Fruit fly (Drosophila melanogaster) whole organism, embryonic: ENCODE data around the gene Tnpo.

Experiments used
- Blimp-1 ChIP-seq: fragments of 200-800 bp; sonication (Bioruptor generic); optimal IDR thresholded peaks from 3 replicates; lab custom pipeline; 2018; ENCODE audit warnings: missing biosample characterization, missing genetic modification characterization, mild to moderate bottlenecking, moderate library complexity, missing genetic modification reagents
- BtbVII ChIP-seq: fragments of 200-800 bp; sonication (Bioruptor generic); optimal IDR thresholded peaks from 3 replicates; lab custom pipeline; 2017; ENCODE audit warnings: missing biosample characterization, mild to moderate bottlenecking, missing genetic modification characterization
- CG10274 ChIP-seq: fragments of 200-800 bp; sonication (Bioruptor generic); optimal IDR thresholded peaks from 3 replicates; lab custom pipeline; 2017; ENCODE audit warnings: missing biosample characterization, mild to moderate bottlenecking, missing genetic modification characterization
- CG10462 ChIP-seq: fragments of 200-800 bp; sonication (Bioruptor generic); optimal IDR thresholded peaks from 2 replicates; lab custom pipeline; 2016; ENCODE audit warnings: missing biosample characterization, missing genetic modification characterization
- CG12299 ChIP-seq: fragments of 200-800 bp; sonication (Bioruptor generic); optimal IDR thresholded peaks from 2 replicates; lab custom pipeline; 2018; ENCODE audit warnings: missing biosample characterization, mild to moderate bottlenecking, missing genetic modification characterization
- CG15696 ChIP-seq: fragments of 200-800 bp; sonication (Bioruptor generic); optimal IDR thresholded peaks from 2 replicates; lab custom pipeline; 2019; ENCODE audit warnings: missing biosample characterization, mild to moderate bottlenecking, missing genetic modification characterization, moderate library complexity
- CG1602 ChIP-seq: fragments of 200-800 bp; sonication (Bioruptor generic); optimal IDR thresholded peaks from 3 replicates; lab custom pipeline; 2016; ENCODE audit warnings: missing biosample characterization, missing genetic modification characterization
- CG32772 ChIP-seq: fragments of 200-800 bp; sonication (Bioruptor generic); IDR thresholded peaks from 2 replicates; pipeline ENCODE4 v1.3.6; 2022; ENCODE audit warnings: missing biosample characterization, missing genetic modification characterization
- CG4328 ChIP-seq: fragments of 200-800 bp; sonication (Bioruptor generic); optimal IDR thresholded peaks from 3 replicates; lab custom pipeline; 2017; ENCODE audit warnings: missing biosample characterization, missing genetic modification reagents, missing genetic modification characterization
- CG9609 ChIP-seq: fragments of 200-800 bp; sonication (Bioruptor generic); optimal IDR thresholded peaks from 3 replicates; lab custom pipeline; 2016; ENCODE audit warnings: missing biosample characterization, missing genetic modification characterization
- D19A ChIP-seq: fragments of 200-800 bp; optimal IDR thresholded peaks from 3 replicates; lab custom pipeline; 2019; ENCODE audit warnings: missing biosample characterization, mild to moderate bottlenecking, missing genetic modification characterization, moderate library complexity
- Dp ChIP-seq: fragments of 200-800 bp; sonication (Bioruptor generic); optimal IDR thresholded peaks from 2 replicates; lab custom pipeline; 2018; ENCODE audit warnings: missing biosample characterization, mild to moderate bottlenecking, missing genetic modification characterization, moderate library complexity
- Drgx ChIP-seq: fragments of 200-800 bp; sonication (Bioruptor generic); IDR thresholded peaks from 2 replicates; pipeline ENCODE4 v1.3.6; 2022; ENCODE audit warnings: missing biosample characterization, missing genetic modification characterization
- HmgZ ChIP-seq: fragments of 200-800 bp; sonication (Bioruptor generic); optimal IDR thresholded peaks from 2 replicates; lab custom pipeline; 2018; ENCODE audit warnings: missing biosample characterization, mild to moderate bottlenecking, missing genetic modification characterization
- Sry-β ChIP-seq: fragments of 200-800 bp; sonication (Bioruptor generic); optimal IDR thresholded peaks from 2 replicates; lab custom pipeline; 2018; ENCODE audit warnings: missing biosample characterization, mild to moderate bottlenecking, missing genetic modification characterization, moderate library complexity
- Usf ChIP-seq: fragments of 200-800 bp; sonication (Bioruptor generic); optimal IDR thresholded peaks from 2 replicates; lab custom pipeline; 2017; ENCODE audit warnings: missing genotype, missing biosample characterization, missing genetic modification characterization
- br ChIP-seq: fragments of >200 bp; optimal IDR thresholded peaks from 2 replicates; lab custom pipeline; 2017
- cg ChIP-seq: fragments of 200-800 bp; sonication (Bioruptor generic); optimal IDR thresholded peaks from 3 replicates; lab custom pipeline; 2019; ENCODE audit warnings: missing biosample characterization, mild to moderate bottlenecking, missing genetic modification characterization, moderate library complexity
- chinmo ChIP-seq: fragments of 200-800 bp; sonication (Bioruptor generic); IDR thresholded peaks from 4 replicates; pipeline ENCODE4 v1.3.6; 2022; ENCODE audit warnings: missing biosample characterization, missing genetic modification characterization; ENCODE audit not compliant: partially characterized antibody
- corto ChIP-seq: fragments of 200-800 bp; sonication (Bioruptor generic); optimal IDR thresholded peaks from 2 replicates; lab custom pipeline; 2016; ENCODE audit warnings: missing biosample characterization, mild to moderate bottlenecking, missing genetic modification characterization, moderate library complexity
- dimm ChIP-seq: fragments of 200-800 bp; sonication (Bioruptor generic); IDR thresholded peaks from 2 replicates; pipeline ENCODE4 v1.3.6; 2022; ENCODE audit warnings: missing biosample characterization, missing genetic modification characterization
- dpn ChIP-seq, 2 experiments: fragments of 200-800 bp; sonication (Bioruptor generic); optimal IDR thresholded peaks; 3 replicates each; lab custom pipeline; 2016; ENCODE audit warnings: missing biosample characterization in 2 of 2, missing genetic modification characterization in 2 of 2
- fd102C ChIP-seq: fragments of 200-800 bp; sonication (Bioruptor generic); optimal IDR thresholded peaks from 2 replicates; lab custom pipeline; 2018; ENCODE audit warnings: missing biosample characterization, mild to moderate bottlenecking, missing genetic modification characterization, moderate library complexity
- gce ChIP-seq: fragments of 200-800 bp; sonication (Bioruptor generic); IDR thresholded peaks from 3 replicates; pipeline ENCODE4 v1.3.6; 2022; ENCODE audit warnings: missing biosample characterization, missing genetic modification characterization
- gem ChIP-seq: fragments of 200-800 bp; sonication (Bioruptor generic); optimal IDR thresholded peaks from 2 replicates; lab custom pipeline; 2019; ENCODE audit warnings: missing biosample characterization, mild to moderate bottlenecking, missing genetic modification characterization, moderate library complexity
- ind ChIP-seq: fragments of 200-800 bp; sonication (Bioruptor generic); optimal IDR thresholded peaks from 3 replicates; lab custom pipeline; 2016; ENCODE audit warnings: missing biosample characterization, missing genetic modification characterization
- jigr1 ChIP-seq: fragments of 200-800 bp; sonication (Bioruptor generic); IDR thresholded peaks from 3 replicates; pipeline ENCODE4 v1.3.6; 2022; ENCODE audit warnings: missing biosample characterization, missing genetic modification characterization

Gene Tnpo

dm6 chr3L:6239968-6240367 is 46.7 kb downstream of the Tnpo start, which contains the start of gene CG10226:
TSS of gene CG10226 (minus strand) at chr3L:6240068.
- TF ChIP-seq CG15696 (tag; lab: Kevin White, UChicago): no peak
- TF ChIP-seq CG1602 (GFP tag; lab: Kevin White, UChicago): no peak

dm6 chr3L:6245646-6246045 is 52.4 kb downstream of the Tnpo start, which contains the start of gene Mdr65:
TSS of gene Mdr65 (minus strand) at chr3L:6245746.
- TF ChIP-seq Sry-β (GFP tag; lab: Kevin White, UChicago) (no peak), CG10274 (no peak), CG12299 (no peak), br (lab: Kevin White, UChicago) (no peak), Usf (GFP tag; lab: Kevin White, UChicago) (no peak), ind (GFP tag; lab: Kevin White, UChicago) (no peak), gce (GFP tag; lab: Robert Waterston, UW) (no peak), BtbVII (GFP tag; lab: Kevin White, UChicago) (no peak), HmgZ (no peak), gem (tag; lab: Kevin White, UChicago) (no peak), CG10462 (no peak), Dp (GFP tag; lab: Kevin White, UChicago) (no peak), dpn (GFP tag; optimal IDR thresholded peaks at IDR 0.05; lab: Kevin White, UChicago) (no peak), fd102C (GFP tag; lab: Kevin White, UChicago) (no peak), CG9609 (GFP tag; lab: Kevin White, UChicago) (no peak), CG4328 (GFP tag; lab: Kevin White, UChicago) (no peak), CG32772 (no peak), jigr1 (GFP tag; lab: Robert Waterston, UW) (no peak), Blimp-1 (GFP tag; lab: Kevin White, UChicago) (no peak)

DNA sequence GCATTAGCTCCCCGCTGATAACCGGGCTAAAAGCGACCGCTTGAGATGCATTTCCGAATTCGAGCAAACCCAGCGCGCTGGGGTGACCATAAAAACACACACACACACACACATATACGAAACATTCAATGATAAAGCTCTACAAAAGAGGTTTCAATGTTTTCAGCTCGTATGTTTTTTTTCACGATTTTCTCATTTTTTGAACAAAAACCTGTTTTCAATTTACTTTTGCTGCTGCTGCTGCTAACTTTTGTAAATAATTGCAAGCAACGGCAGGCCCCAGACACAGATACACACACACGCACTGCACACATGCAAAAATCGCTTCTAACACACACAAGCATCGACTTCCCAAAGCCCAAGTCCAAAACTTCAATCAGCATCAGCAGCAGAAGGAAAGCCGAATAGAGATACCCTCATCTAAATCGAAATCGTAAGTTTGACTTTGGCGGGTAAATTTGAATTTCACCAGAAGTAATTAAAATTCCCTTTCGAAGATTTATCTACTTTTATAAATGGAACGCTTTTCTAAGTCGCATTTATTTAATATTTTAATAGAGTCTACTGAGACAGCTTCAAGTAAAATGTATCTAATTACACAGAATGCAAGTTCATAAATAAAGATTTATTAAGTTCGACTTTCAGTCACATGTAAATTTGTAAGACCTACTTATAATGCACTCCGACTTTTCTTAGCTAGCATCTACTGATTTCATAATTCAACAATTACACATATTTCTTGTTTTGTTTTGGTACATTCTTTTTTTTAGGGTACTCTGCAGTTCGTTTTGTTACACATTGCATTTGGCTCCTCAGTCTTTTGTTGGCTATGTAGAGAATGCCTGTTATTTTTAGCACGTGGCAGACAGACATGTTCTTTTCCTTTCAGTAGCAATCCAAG is 56.1 kb downstream of the Tnpo start:
- peak; percentile 15 for TF ChIP-seq corto
- peak; percentile 53 for TF ChIP-seq cg
- no peak for TF ChIP-seq dimm
- TF ChIP-seq Drgx (GFP tag; lab: Robert Waterston, UW): peak; percentile 63
- TF ChIP-seq chinmo (GFP tag; lab: Robert Waterston, UW): peak; percentile 76; the same call in 1 of the 4 replicates
- TF ChIP-seq D19A: peak; percentile 59
